Worm (Caenorhabditis elegans) whole organism, L3 larva: ENCODE measurements around the gene Y81G3A.2.

Experiments
- R02D3.7 ChIP-seq: fragments of 150-350 bp; optimal IDR thresholded peaks from 2 replicates; lab custom pipeline; 2014; ENCODE audit warnings: missing biosample characterization, missing genetic modification characterization
- aly-2 ChIP-seq: fragments of 150-350 bp; optimal IDR thresholded peaks from 2 replicates; lab custom pipeline; 2014; ENCODE audit warnings: missing biosample characterization, missing genetic modification characterization
- elt-1 ChIP-seq: fragments of 150-350 bp; optimal IDR thresholded peaks from 2 replicates; lab custom pipeline; 2014; ENCODE audit warnings: missing biosample characterization, missing genetic modification characterization
- eor-1 ChIP-seq, 2 experiments: fragments of 150-350 bp; optimal IDR thresholded peaks; 2 replicates each; lab custom pipeline; 2014 to 2018; ENCODE audit warnings: missing biosample characterization in 2 of 2, missing genetic modification characterization in 2 of 2
- fkh-10 ChIP-seq: sonication (generic microtip); optimal IDR thresholded peaks from 2 replicates; lab custom pipeline; 2017; ENCODE audit warnings: missing biosample characterization, missing genetic modification reagents, missing genetic modification characterization
- jun-1 ChIP-seq: fragments of 150-350 bp; optimal IDR thresholded peaks from 2 replicates; lab custom pipeline; 2014; ENCODE audit warnings: missing biosample characterization, missing genetic modification reagents, missing genetic modification characterization
- lin-15B ChIP-seq: fragments of 150-350 bp; optimal IDR thresholded peaks from 2 replicates; lab custom pipeline; 2014; ENCODE audit warnings: missing biosample characterization, missing genetic modification characterization
- lin-39 ChIP-seq: fragments of 150-350 bp; optimal IDR thresholded peaks from 2 replicates; lab custom pipeline; 2018; ENCODE audit warnings: missing biosample characterization, missing genetic modification reagents, missing genetic modification characterization
- nhr-77 ChIP-seq: fragments of 150-350 bp; optimal IDR thresholded peaks from 2 replicates; lab custom pipeline; 2014; ENCODE audit warnings: missing biosample characterization, missing genetic modification characterization
- sea-2 ChIP-seq: fragments of 150-350 bp; sonication (generic microtip); optimal IDR thresholded peaks from 4 replicates; lab custom pipeline; 2014; ENCODE audit warnings: missing biosample characterization, missing genetic modification reagents, missing genetic modification characterization
- skn-1 ChIP-seq: fragments of 150-350 bp; optimal IDR thresholded peaks from 2 replicates; lab custom pipeline; 2014; ENCODE audit warnings: missing biosample characterization, missing genetic modification characterization
- unc-62 ChIP-seq: fragments of 150-350 bp; sonication (generic microtip); optimal IDR thresholded peaks from 4 replicates; lab custom pipeline; 2014; ENCODE audit warnings: missing biosample characterization, missing genetic modification reagents, missing genetic modification characterization
- ztf-11 ChIP-seq: fragments of 150-350 bp; optimal IDR thresholded peaks from 2 replicates; lab custom pipeline; 2014; ENCODE audit warnings: missing biosample characterization, missing genetic modification characterization
- ztf-4 ChIP-seq: fragments of 150-350 bp; optimal IDR thresholded peaks from 2 replicates; lab custom pipeline; 2014; ENCODE audit warnings: missing biosample characterization, missing genetic modification characterization

- TF ChIP-seq R02D3.7 (tag; lab: Kevin White, UChicago) (no peak), fkh-10 (GFP tag; lab: Kevin White, UChicago) (no peak), jun-1 (no peak), unc-62 (no peak), ztf-11 (tag; lab: Kevin White, UChicago) (no peak), nhr-77 (tag; lab: Kevin White, UChicago) (no peak), eor-1 (tag; optimal IDR thresholded peaks at IDR 0.05; lab: Kevin White, UChicago) (no peak), lin-15B (tag; lab: Kevin White, UChicago) (no peak), elt-1 (tag; lab: Kevin White, UChicago) (no peak), lin-39 (tag; lab: Kevin White, UChicago) (no peak), skn-1 (tag; lab: Kevin White, UChicago) (no peak), ztf-4 (tag; lab: Kevin White, UChicago) (no peak), aly-2 (no peak), sea-2 (GFP tag; lab: Kevin White, UChicago) (no peak)
Measured at ce11 chrII:13122720-13123119, 42.0 kb downstream of the Y81G3A.2 start, which contains the start of gene bath-45.
